Worm (Caenorhabditis elegans): ENCODE data around the gene egl-5.

The egl-5 gene

DNA sequence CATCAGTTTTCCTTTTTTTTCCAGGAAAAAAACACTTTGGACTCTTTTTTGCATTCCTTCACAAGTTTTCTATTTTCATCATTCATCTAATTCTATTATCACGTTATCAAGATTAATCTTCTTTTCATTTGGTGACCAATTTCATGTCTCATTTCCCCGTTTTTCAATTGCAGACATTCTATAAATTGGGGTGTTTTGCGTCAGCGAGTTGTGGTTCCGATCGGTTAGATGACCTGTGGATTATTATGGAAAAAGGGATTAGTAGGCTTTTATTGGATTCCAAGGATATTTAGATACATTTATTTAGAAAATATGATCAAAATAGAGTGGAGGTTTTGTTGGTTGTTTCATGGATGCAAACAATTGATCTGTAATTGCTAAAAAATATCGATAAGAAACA, 20.7 kb downstream of the egl-5 start:
- TF ChIP-seq hmg-20 (GFP tag; IDR thresholded peaks at IDR 0.05) (no peak), lsy-27 (tag; optimal IDR thresholded peaks at IDR 0.05; ENCODE audit: borderline replicate concordance, insufficient read depth) (no peak), atf-7 (tag; optimal IDR thresholded peaks at IDR 0.05) (no peak), dpff-1 (tag; optimal IDR thresholded peaks at IDR 0.05) (no peak), madf-8 (GFP tag; conservative IDR thresholded peaks at IDR 0.05) (no peak), F33H1.4 (GFP tag; IDR thresholded peaks at IDR 0.05) (no peak), tbp1 (GFP tag; optimal IDR thresholded peaks at IDR 0.05) (no peak), pbrm-1 (GFP tag; IDR thresholded peaks at IDR 0.05) (no peak), bed-2 (GFP tag; IDR thresholded peaks at IDR 0.05) (no peak), ztf-26 (tag; optimal IDR thresholded peaks at IDR 0.05) (no peak), nhr-90 (tag; optimal IDR thresholded peaks at IDR 0.05) (no peak), F52B5.7 (tag; optimal IDR thresholded peaks at IDR 0.05) (no peak), rec-8 (tag; optimal IDR thresholded peaks at IDR 0.05) (no peak), F49E8.2 (tag; optimal IDR thresholded peaks at IDR 0.05; ENCODE audit: insufficient read depth) (no peak), madf-10 (tag; optimal IDR thresholded peaks at IDR 0.05) (no peak), let-607 (tag; optimal IDR thresholded peaks at IDR 0.05) (no peak), F23B12.7 (tag; optimal IDR thresholded peaks at IDR 0.05; ENCODE audit: insufficient read depth) (no peak), egl-44 (GFP tag; IDR thresholded peaks at IDR 0.05) (no peak)

DNA sequence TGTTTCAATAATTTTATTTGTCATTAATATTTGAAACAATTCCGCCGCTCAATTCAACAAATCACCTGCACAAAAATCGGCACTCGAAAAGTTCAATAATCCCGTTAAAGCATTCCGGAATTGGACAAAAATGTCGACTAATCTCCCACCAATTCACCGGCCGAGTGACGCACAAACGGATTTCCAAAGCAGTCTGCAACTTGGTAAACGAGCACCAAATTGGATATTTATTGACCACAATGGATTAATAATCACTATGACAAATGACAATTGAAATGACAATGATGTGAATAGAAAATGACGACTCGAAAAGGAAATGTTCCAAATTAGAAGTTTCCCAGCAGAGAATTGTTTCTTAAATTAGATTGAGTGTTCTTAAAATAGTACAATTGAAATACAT, 21.5 kb downstream of the egl-5 start:
- TF ChIP-seq F22D6.2 (tag; optimal IDR thresholded peaks at IDR 0.05) (no peak), mes-4 (tag; optimal IDR thresholded peaks at IDR 0.05) (no peak), F49E8.2 (tag; optimal IDR thresholded peaks at IDR 0.05; ENCODE audit: insufficient read depth) (no peak), lsy-27 (tag; optimal IDR thresholded peaks at IDR 0.05; ENCODE audit: borderline replicate concordance, insufficient read depth) (no peak), hrde-1 (tag; optimal IDR thresholded peaks at IDR 0.05; ENCODE audit: borderline replicate concordance) (no peak), unc-130 (GFP tag; optimal IDR thresholded peaks at IDR 0.05) (no peak), zim-3 (tag; optimal IDR thresholded peaks at IDR 0.05) (no peak), cebp-2 (GFP tag; IDR thresholded peaks at IDR 0.05) (no peak), nfyb-1 (GFP tag; IDR thresholded peaks at IDR 0.05) (no peak), nhr-80 (tag; optimal IDR thresholded peaks at IDR 0.05) (no peak), snpc-3.4 (tag; optimal IDR thresholded peaks at IDR 0.05) (no peak), repo-1 (tag; optimal IDR thresholded peaks at IDR 0.05) (no peak), let-526 (GFP tag; IDR thresholded peaks at IDR 0.05) (no peak)

DNA sequence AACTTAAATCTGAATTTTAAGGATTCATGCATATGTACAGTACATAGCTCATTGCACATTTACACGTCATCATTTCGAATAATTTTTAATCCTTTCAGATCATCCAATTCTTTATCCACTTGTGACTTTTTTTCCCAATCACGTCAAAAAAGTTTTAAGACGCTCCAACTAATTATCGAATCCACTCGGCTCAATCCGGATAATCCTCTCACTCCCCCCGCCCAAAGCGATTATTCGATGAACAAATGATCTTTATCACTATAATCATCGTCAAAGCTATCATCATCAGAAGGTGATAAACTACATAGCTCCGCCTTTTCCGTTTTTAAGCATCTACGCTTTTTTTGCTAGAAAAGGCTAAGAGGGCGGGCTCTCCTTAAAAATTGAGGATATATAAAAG, 23.4 kb downstream of the egl-5 start:
- TF ChIP-seq B0336.3 (GFP tag; IDR thresholded peaks at IDR 0.05) (no peak), attf-5 (GFP tag; optimal IDR thresholded peaks at IDR 0.05) (no peak), Y67H2A.10 (GFP tag; conservative IDR thresholded peaks at IDR 0.05) (no peak), Y79H2A.3 (GFP tag; conservative IDR thresholded peaks at IDR 0.05) (no peak), ZK185.1 (tag; optimal IDR thresholded peaks at IDR 0.05; ENCODE audit: poor library complexity, severe bottlenecking) (no peak), let-607 (tag; optimal IDR thresholded peaks at IDR 0.05) (no peak), F57C9.4 (tag; optimal IDR thresholded peaks at IDR 0.05) (no peak), aptf-2 (GFP tag; conservative IDR thresholded peaks at IDR 0.05) (no peak), Y53G8AR.9 (GFP tag; conservative IDR thresholded peaks at IDR 0.05) (no peak), ceh-58 (GFP tag; IDR thresholded peaks at IDR 0.05) (no peak), nfya-2 (GFP tag; IDR thresholded peaks at IDR 0.05) (no peak), ceh-100 (GFP tag; IDR thresholded peaks at IDR 0.05) (no peak)

Measured in whole organism, young adult.